Worm (Caenorhabditis elegans): Measurements from ENCODE around the gene C33D9.13.

DNA sequence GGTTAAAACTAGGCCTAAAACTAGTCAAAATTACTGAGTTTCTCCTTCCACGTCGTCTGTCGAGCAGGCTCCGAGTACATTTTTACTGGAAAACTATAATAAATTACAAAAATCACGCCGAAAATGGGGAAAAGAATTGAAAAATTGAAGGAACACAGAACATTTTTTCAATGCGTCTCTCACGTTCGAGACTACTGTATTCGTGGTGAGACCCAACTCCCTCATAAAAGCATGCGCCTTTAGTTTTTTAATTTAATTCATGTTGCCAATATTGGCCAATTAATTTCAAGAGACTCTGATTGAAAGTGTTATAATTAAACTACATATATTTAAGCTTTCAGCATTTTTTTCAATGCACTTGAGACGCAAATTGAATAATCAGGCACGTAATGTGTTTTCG is 30.9 kb downstream of the C33D9.13 start:
- TF ChIP-seq snpc-4 (tag; optimal IDR thresholded peaks at IDR 0.05) (no peak), nhr-237 (tag; optimal IDR thresholded peaks at IDR 0.05) (no peak), ztf-4 (tag; optimal IDR thresholded peaks at IDR 0.05) (no peak), egl-27 (tag; optimal IDR thresholded peaks at IDR 0.05) (no peak), zag-1 (tag; optimal IDR thresholded peaks at IDR 0.05) (no peak), jun-1 (tag; optimal IDR thresholded peaks at IDR 0.05) (no peak), ZK546.5 (tag; optimal IDR thresholded peaks at IDR 0.05) (no peak), ama-1 (optimal IDR thresholded peaks at IDR 0.05) (no peak), nfya-1 (tag; optimal IDR thresholded peaks at IDR 0.05; ENCODE audit: insufficient read depth) (no peak), lin-39 (tag; optimal IDR thresholded peaks at IDR 0.05) (no peak)
